Worm (Caenorhabditis elegans): ENCODE data around the gene gtbp-1.

- TF ChIP-seq pha-4 (GFP tag; IDR thresholded peaks at IDR 0.05) (no peak), pha-4 (tag; optimal IDR thresholded peaks at IDR 0.05) (no peak), nhr-77 (tag; optimal IDR thresholded peaks at IDR 0.05) (no peak), mep-1 (tag; optimal IDR thresholded peaks at IDR 0.05) (no peak), ztf-11 (tag; optimal IDR thresholded peaks at IDR 0.05) (no peak), mes-2 (tag; optimal IDR thresholded peaks at IDR 0.05; ENCODE audit: poor library complexity, severe bottlenecking) (no peak), dpl-1 (GFP tag; optimal IDR thresholded peaks at IDR 0.05) (no peak), lin-39 (tag; optimal IDR thresholded peaks at IDR 0.05) (no peak), zag-1 (tag; optimal IDR thresholded peaks at IDR 0.05) (no peak)
Observed at ce11 chrIV:10144909-10145308, 16.2 kb upstream of the gtbp-1 start.
